Fruit fly (Drosophila melanogaster): Measurements from ENCODE around the gene CG9541.
A peak's percentile ranks its signal among the peaks of the same experiment; 100 is the strongest.

The CG9541 gene

DNA sequence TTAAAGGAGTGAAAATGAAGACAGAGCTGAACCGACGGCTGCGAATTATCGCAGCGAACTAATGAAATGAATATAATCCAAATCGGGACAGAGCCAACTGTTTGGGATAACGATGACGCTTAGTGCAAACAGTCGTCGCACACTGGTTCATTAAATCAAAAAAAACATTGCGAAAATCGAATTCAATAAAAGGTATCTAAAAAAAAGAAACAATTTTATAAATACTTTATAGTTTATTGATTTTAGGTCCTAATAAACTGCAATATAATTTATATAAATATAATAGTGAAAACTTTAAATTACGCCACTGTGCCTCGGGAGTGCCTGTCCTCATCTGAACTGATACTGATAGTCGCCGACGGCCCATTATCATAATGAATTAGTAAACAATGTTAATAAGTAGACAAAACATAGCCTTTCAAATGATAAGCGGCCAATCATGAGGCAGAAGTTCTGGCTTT lies 16.2 kb downstream of the CG9541 start, which contains the start of gene CG31886 (continued):
- TF ChIP-seq Dref (GFP tag; IDR thresholded peaks at IDR 0.05) (no peak), CG10959 (GFP tag; IDR thresholded peaks at IDR 0.05) (no peak), CG10321 (GFP tag; IDR thresholded peaks at IDR 0.05) (no peak), unpg (GFP tag; optimal IDR thresholded peaks at IDR 0.05) (no peak), cwo (GFP tag; optimal IDR thresholded peaks at IDR 0.05) (no peak), hkb (optimal IDR thresholded peaks at IDR 0.05) (no peak), hkb (GFP tag; IDR thresholded peaks at IDR 0.05) (no peak), insv (GFP tag; optimal IDR thresholded peaks at IDR 0.05) (no peak), CG12104 (GFP tag; optimal IDR thresholded peaks at IDR 0.05) (no peak), ash1 (GFP tag; optimal IDR thresholded peaks at IDR 0.05) (no peak), Six4 (GFP tag; optimal IDR thresholded peaks at IDR 0.05) (no peak), CG4424 (GFP tag; optimal IDR thresholded peaks at IDR 0.05) (peak; percentile 27), HLH3B (GFP tag; IDR thresholded peaks at IDR 0.05) (no peak), CG15269 (tag; optimal IDR thresholded peaks at IDR 0.05) (no peak), Gug (GFP tag; IDR thresholded peaks at IDR 0.05) (no peak), CG3281 (GFP tag; optimal IDR thresholded peaks at IDR 0.05) (no peak), Bgb (GFP tag; IDR thresholded peaks at IDR 0.05; ENCODE audit: partially characterized antibody) (no peak), MTF-1 (GFP tag; optimal IDR thresholded peaks at IDR 0.05; ENCODE audit: borderline replicate concordance) (no peak), dmrt11E (tag; optimal IDR thresholded peaks at IDR 0.05) (peak; percentile 70), trh (GFP tag; optimal IDR thresholded peaks at IDR 0.05) (no peak), CG10431 (GFP tag; optimal IDR thresholded peaks at IDR 0.05) (no peak), CG17829 (tag; optimal IDR thresholded peaks at IDR 0.05) (no peak), CG3838 (GFP tag; optimal IDR thresholded peaks at IDR 0.05) (no peak), CG17328 (GFP tag; IDR thresholded peaks at IDR 0.05) (peak; percentile 49; the same call in 1 of the 2 replicates), Blimp-1 (GFP tag; optimal IDR thresholded peaks at IDR 0.05) (peak; percentile 29), emc (GFP tag; optimal IDR thresholded peaks at IDR 0.05) (no peak), knrl (GFP tag; IDR thresholded peaks at IDR 0.05; ENCODE audit: partially characterized antibody) (no peak), Adf1 (GFP tag; IDR thresholded peaks at IDR 0.05) (no peak; the same call in 1 of the 2 replicates), CG6175 (GFP tag; IDR thresholded peaks at IDR 0.05) (no peak), ewg (GFP tag; optimal IDR thresholded peaks at IDR 0.05) (no peak), D19B (GFP tag; optimal IDR thresholded peaks at IDR 0.05) (no peak), Hmr (GFP tag; optimal IDR thresholded peaks at IDR 0.05) (peak; percentile 13), CG10543 (GFP tag; optimal IDR thresholded peaks at IDR 0.05) (no peak), CG14667 (GFP tag; IDR thresholded peaks at IDR 0.05) (no peak), Oli (tag; optimal IDR thresholded peaks at IDR 0.05) (peak; percentile 7), nom (GFP tag; optimal IDR thresholded peaks at IDR 0.05) (no peak), CTCF (GFP tag; optimal IDR thresholded peaks at IDR 0.05) (no peak), CG9727 (GFP tag; optimal IDR thresholded peaks at IDR 0.05) (peak; percentile 30), CG2129 (GFP tag; IDR thresholded peaks at IDR 0.05; ENCODE audit: partially characterized antibody) (no peak), Dll (GFP tag; IDR thresholded peaks at IDR 0.05; ENCODE audit: partially characterized antibody) (no peak), Xrp1 (GFP tag; IDR thresholded peaks at IDR 0.05) (peak; percentile 55; the same call in 1 of the 2 replicates), unc-4 (GFP tag; IDR thresholded peaks at IDR 0.05; ENCODE audit: partially characterized antibody) (no peak), Asciz (GFP tag; optimal IDR thresholded peaks at IDR 0.05) (no peak), CG2116 (GFP tag; optimal IDR thresholded peaks at IDR 0.05) (no peak), CG12744 (GFP tag; optimal IDR thresholded peaks at IDR 0.05) (no peak), Antp (GFP tag; optimal IDR thresholded peaks at IDR 0.05) (no peak), Xbp1 (GFP tag; optimal IDR thresholded peaks at IDR 0.05) (no peak), lola (GFP tag; optimal IDR thresholded peaks at IDR 0.05) (peak in 1 of 3 experiments; percentile 17), CG17568 (GFP tag; optimal IDR thresholded peaks at IDR 0.05) (no peak), E2f2 (GFP tag; IDR thresholded peaks at IDR 0.05) (no peak), pb (GFP tag; optimal IDR thresholded peaks at IDR 0.05) (no peak)

Measured in whole organism, embryonic.